Fruit fly (Drosophila melanogaster) whole organism, embryonic: Measurements from ENCODE around the gene His3.3B.

ENCODE experiments used
- Adf1 ChIP-seq: fragments of 200-800 bp; sonication (Bioruptor generic); IDR thresholded peaks from 2 replicates; pipeline ENCODE4 v1.3.6; 2022; ENCODE audit warnings: missing biosample characterization, missing genetic modification characterization
- CG10147 ChIP-seq: fragments of 200-800 bp; sonication (Bioruptor generic); optimal IDR thresholded peaks from 2 replicates; lab custom pipeline; 2019; ENCODE audit warnings: missing biosample characterization, mild to moderate bottlenecking, missing genetic modification characterization, moderate library complexity
- CG10543 ChIP-seq: fragments of 200-800 bp; sonication (Bioruptor generic); optimal IDR thresholded peaks from 3 replicates; lab custom pipeline; 2017; ENCODE audit warnings: missing biosample characterization, mild to moderate bottlenecking, missing genetic modification characterization, moderate library complexity
- CG10654 ChIP-seq: fragments of 200-800 bp; sonication (Bioruptor generic); optimal IDR thresholded peaks from 2 replicates; lab custom pipeline; 2016; ENCODE audit warnings: missing biosample characterization, missing genetic modification characterization
- CG11398 ChIP-seq: fragments of 200-800 bp; sonication (Bioruptor generic); optimal IDR thresholded peaks from 2 replicates; lab custom pipeline; 2016; ENCODE audit warnings: missing biosample characterization, missing genetic modification characterization
- CG11456 ChIP-seq: fragments of 200-800 bp; sonication (Bioruptor generic); IDR thresholded peaks from 3 replicates; pipeline ENCODE4 v1.3.6; 2022; ENCODE audit warnings: missing biosample characterization, missing genetic modification characterization
- CG12071 ChIP-seq: fragments of 200-800 bp; sonication (Bioruptor generic); optimal IDR thresholded peaks from 3 replicates; lab custom pipeline; 2018; ENCODE audit warnings: missing biosample characterization, mild to moderate bottlenecking, missing genetic modification characterization
- CG12769 ChIP-seq: fragments of 200-800 bp; sonication (Bioruptor generic); optimal IDR thresholded peaks from 2 replicates; lab custom pipeline; 2019; ENCODE audit warnings: missing biosample characterization, mild to moderate bottlenecking, missing genetic modification characterization, moderate library complexity
- CG14441 ChIP-seq: fragments of 200-800 bp; sonication (Bioruptor generic); IDR thresholded peaks from 2 replicates; pipeline ENCODE4 v1.3.6; 2022; ENCODE audit warnings: missing biosample characterization, missing genetic modification characterization
- CG14965 ChIP-seq: fragments of 200-800 bp; sonication (Bioruptor generic); optimal IDR thresholded peaks from 2 replicates; lab custom pipeline; 2016; ENCODE audit warnings: missing biosample characterization, missing genetic modification characterization, borderline replicate concordance
- CG15073 ChIP-seq: fragments of 200-800 bp; sonication (Bioruptor generic); optimal IDR thresholded peaks from 2 replicates; lab custom pipeline; 2016; ENCODE audit warnings: missing biosample characterization, missing genetic modification characterization
- CG17829 ChIP-seq: fragments of 200-800 bp; optimal IDR thresholded peaks from 2 replicates; lab custom pipeline; 2019; ENCODE audit warnings: missing biosample characterization, mild to moderate bottlenecking, missing genetic modification characterization, moderate library complexity
- CG1832 ChIP-seq: fragments of 200-800 bp; sonication (Bioruptor generic); optimal IDR thresholded peaks from 2 replicates; lab custom pipeline; 2017; ENCODE audit warnings: missing biosample characterization, mild to moderate bottlenecking, missing genetic modification characterization, inconsistent platforms
- CG2116 ChIP-seq: fragments of 200-800 bp; sonication (Bioruptor generic); optimal IDR thresholded peaks from 3 replicates; lab custom pipeline; 2018; ENCODE audit warnings: missing biosample characterization, mild to moderate bottlenecking, missing genetic modification characterization
- CG2199 ChIP-seq: fragments of 200-800 bp; sonication (Bioruptor generic); IDR thresholded peaks from 3 replicates; pipeline ENCODE4 v1.3.6; 2022; ENCODE audit warnings: missing biosample characterization, missing genetic modification characterization
- CG31365 ChIP-seq: fragments of 200-800 bp; sonication (Bioruptor generic); optimal IDR thresholded peaks from 2 replicates; lab custom pipeline; 2018; ENCODE audit warnings: missing biosample characterization, mild to moderate bottlenecking, missing genetic modification characterization
- CG3838 ChIP-seq: fragments of 200-800 bp; sonication (Bioruptor generic); optimal IDR thresholded peaks from 3 replicates; lab custom pipeline; 2016; ENCODE audit warnings: missing biosample characterization, missing genetic modification characterization
- CG4360 ChIP-seq: fragments of 200-800 bp; sonication (Bioruptor generic); IDR thresholded peaks from 2 replicates; pipeline ENCODE4 v1.3.6; 2022; ENCODE audit warnings: missing biosample characterization, missing genetic modification characterization
- CG4617 ChIP-seq: fragments of 200-800 bp; sonication (Bioruptor generic); optimal IDR thresholded peaks from 3 replicates; lab custom pipeline; 2016; ENCODE audit warnings: missing biosample characterization, missing genetic modification characterization, borderline replicate concordance
- CG4820 ChIP-seq: fragments of 200-800 bp; sonication (Bioruptor generic); optimal IDR thresholded peaks from 3 replicates; lab custom pipeline; 2016; ENCODE audit warnings: missing biosample characterization, missing genetic modification characterization
- CG6272 ChIP-seq: fragments of 200-800 bp; sonication (Bioruptor generic); IDR thresholded peaks from 2 replicates; pipeline ENCODE4 v1.3.6; 2022; ENCODE audit warnings: missing biosample characterization, missing genetic modification characterization
- CG6654 ChIP-seq: fragments of 200-800 bp; sonication (Bioruptor generic); optimal IDR thresholded peaks from 2 replicates; lab custom pipeline; 2017; ENCODE audit warnings: missing biosample characterization, mild to moderate bottlenecking, missing genetic modification characterization
- CG6854 ChIP-seq: fragments of 200-800 bp; sonication (Bioruptor generic); optimal IDR thresholded peaks from 3 replicates; lab custom pipeline; 2017; ENCODE audit warnings: missing biosample characterization, mild to moderate bottlenecking, missing genetic modification characterization
- CG9797 ChIP-seq: fragments of 200-800 bp; sonication (Bioruptor generic); optimal IDR thresholded peaks from 3 replicates; lab custom pipeline; 2018; ENCODE audit warnings: missing biosample characterization, mild to moderate bottlenecking, missing genetic modification characterization
- CG9876 ChIP-seq: fragments of 200-800 bp; sonication (Bioruptor generic); optimal IDR thresholded peaks from 2 replicates; lab custom pipeline; 2016; ENCODE audit warnings: missing biosample characterization, missing genetic modification characterization
- CkIIα-i1 ChIP-seq: fragments of 200-800 bp; sonication (Bioruptor generic); IDR thresholded peaks from 2 replicates; pipeline ENCODE4 v1.3.6; 2022; ENCODE audit warnings: missing biosample characterization, missing genetic modification characterization
- D19B ChIP-seq: fragments of 200-800 bp; sonication (Bioruptor generic); optimal IDR thresholded peaks from 2 replicates; lab custom pipeline; 2017; ENCODE audit warnings: missing biosample characterization, mild to moderate bottlenecking, missing genetic modification characterization
- Dfd ChIP-seq, 2 experiments: fragments of >200 bp; optimal IDR thresholded peaks; 2 replicates each; lab custom pipeline; 2017; ENCODE audit warnings: missing biosample characterization in 2 of 2, missing genetic modification characterization in 2 of 2
- Dp ChIP-seq: fragments of 200-800 bp; sonication (Bioruptor generic); optimal IDR thresholded peaks from 2 replicates; lab custom pipeline; 2018; ENCODE audit warnings: missing biosample characterization, mild to moderate bottlenecking, missing genetic modification characterization, moderate library complexity
- E2f2 ChIP-seq: fragments of 200-800 bp; sonication (Bioruptor generic); IDR thresholded peaks from 2 replicates; pipeline ENCODE4 v1.3.6; 2022; ENCODE audit warnings: missing biosample characterization, missing genetic modification characterization
- GATAe ChIP-seq: fragments of 200-800 bp; sonication (Bioruptor generic); conservative IDR thresholded peaks from 2 replicates; pipeline ENCODE4 v1.3.6; 2022; ENCODE audit warnings: missing biosample characterization, missing genetic modification characterization
- H2.0 ChIP-seq: fragments of 200-800 bp; sonication (Bioruptor generic); IDR thresholded peaks from 2 replicates; pipeline ENCODE4 v1.3.6; 2022; ENCODE audit warnings: missing biosample characterization, missing genetic modification characterization
- Hr51 ChIP-seq, 2 experiments: fragments of 200-800 bp; sonication (Bioruptor generic); optimal IDR thresholded peaks; 2 replicates in 1 of 2; 3 replicates in 1 of 2; lab custom pipeline; 2016 to 2018; ENCODE audit warnings: missing biosample characterization in 2 of 2, missing genetic modification characterization in 2 of 2, mild to moderate bottlenecking in 1 of 2, moderate library complexity in 1 of 2
- Oaz ChIP-seq: fragments of 200-800 bp; sonication (Bioruptor generic); IDR thresholded peaks from 2 replicates; pipeline ENCODE4 v1.3.6; 2022; ENCODE audit warnings: missing biosample characterization, missing genetic modification characterization
- Spps ChIP-seq: fragments of 200-800 bp; sonication (Bioruptor generic); optimal IDR thresholded peaks from 2 replicates; lab custom pipeline; 2018; ENCODE audit warnings: missing biosample characterization, mild to moderate bottlenecking, missing genetic modification characterization
- bigmax ChIP-seq: fragments of 200-800 bp; sonication (Bioruptor generic); optimal IDR thresholded peaks from 2 replicates; lab custom pipeline; 2018; ENCODE audit warnings: missing biosample characterization, mild to moderate bottlenecking, missing genetic modification characterization
- dati ChIP-seq: fragments of 200-800 bp; sonication (Bioruptor generic); IDR thresholded peaks from 2 replicates; pipeline ENCODE4 v1.3.6; 2022; ENCODE audit warnings: missing biosample characterization, missing genetic modification characterization
- fd96Cb ChIP-seq: fragments of 200-800 bp; sonication (Bioruptor generic); optimal IDR thresholded peaks from 2 replicates; lab custom pipeline; 2018; ENCODE audit warnings: missing biosample characterization, mild to moderate bottlenecking, missing genetic modification characterization, moderate library complexity
- fru ChIP-seq: fragments of >200 bp; optimal IDR thresholded peaks from 2 replicates; lab custom pipeline; 2017
- grn ChIP-seq: fragments of 200-800 bp; sonication (Bioruptor generic); optimal IDR thresholded peaks from 3 replicates; lab custom pipeline; 2017; ENCODE audit warnings: missing biosample characterization, missing genetic modification characterization
- hkb ChIP-seq, 2 experiments: fragments of 200-800 bp in 1 of 2; fragments of >200 bp in 1 of 2; sonication (Bioruptor generic) in 1 of 2; IDR thresholded peaks in 1 of 2; optimal IDR thresholded peaks in 1 of 2; 2 replicates each; pipeline versions ENCODE4 v1.3.6 to Lab custom; 2017 to 2022; ENCODE audit warnings: missing biosample characterization in 1 of 2, missing genetic modification characterization in 1 of 2
- lab ChIP-seq: fragments of 200-800 bp; sonication (Bioruptor generic); optimal IDR thresholded peaks from 3 replicates; lab custom pipeline; 2017; ENCODE audit warnings: missing biosample characterization, missing genetic modification characterization, mild to moderate bottlenecking, moderate library complexity, missing genetic modification reagents
- lilli ChIP-seq: fragments of 200-800 bp; sonication (Bioruptor generic); optimal IDR thresholded peaks from 3 replicates; lab custom pipeline; 2016; ENCODE audit warnings: missing biosample characterization, missing genetic modification characterization
- lola ChIP-seq, 3 experiments: fragments of >200 bp in 2 of 3; fragments of 200-800 bp in 1 of 3; sonication (Bioruptor generic) in 1 of 3; optimal IDR thresholded peaks; 2 replicates each; lab custom pipeline; 2017 to 2019; ENCODE audit warnings: missing biosample characterization in 3 of 3, missing genetic modification characterization in 3 of 3, mild to moderate bottlenecking in 1 of 3, moderate library complexity in 1 of 3
- maf-S ChIP-seq: fragments of 200-800 bp; sonication (Bioruptor generic); optimal IDR thresholded peaks from 2 replicates; lab custom pipeline; 2016; ENCODE audit warnings: missing biosample characterization, missing genetic modification characterization
- pnt ChIP-seq: fragments of 200-800 bp; sonication (Bioruptor generic); optimal IDR thresholded peaks from 3 replicates; lab custom pipeline; 2016; ENCODE audit warnings: missing biosample characterization, missing genetic modification characterization
- pzg ChIP-seq: fragments of 200-800 bp; sonication (Bioruptor generic); optimal IDR thresholded peaks from 3 replicates; lab custom pipeline; 2018; ENCODE audit warnings: missing biosample characterization, mild to moderate bottlenecking, missing genetic modification characterization, moderate library complexity
- repo ChIP-seq: fragments of 200-800 bp; sonication (Bioruptor generic); optimal IDR thresholded peaks from 2 replicates; lab custom pipeline; 2016; ENCODE audit warnings: missing biosample characterization, missing genetic modification characterization
- sisA ChIP-seq: fragments of 200-800 bp; sonication (Bioruptor generic); IDR thresholded peaks from 2 replicates; pipeline ENCODE4 v1.3.6; 2022; ENCODE audit warnings: missing biosample characterization, missing genetic modification characterization
- slou ChIP-seq: fragments of 200-800 bp; sonication (Bioruptor generic); optimal IDR thresholded peaks from 3 replicates; lab custom pipeline; 2016; ENCODE audit warnings: missing biosample characterization, missing genetic modification characterization
- zen2 ChIP-seq: fragments of 200-800 bp; sonication (Bioruptor generic); IDR thresholded peaks from 3 replicates; pipeline ENCODE4 v1.3.6; 2022; ENCODE audit warnings: missing biosample characterization, missing genetic modification characterization; ENCODE audit not compliant: partially characterized antibody

His3.3B gene

dm6 chrX:9106775-9107283 lies 49.6 kb downstream of the His3.3B start, which contains the start of gene Arfrp1 (continued):
- TF ChIP-seq CG1832 (GFP tag; lab: Kevin White, UChicago) (no peak), repo (no peak), CG6854 (GFP tag; lab: Kevin White, UChicago) (no peak), lilli (GFP tag; lab: Kevin White, UChicago) (no peak), pzg (GFP tag; lab: Kevin White, UChicago) (peak; percentile 27), CG4360 (GFP tag; lab: Robert Waterston, UW) (no peak), Spps (tag; lab: Kevin White, UChicago) (no peak), CG12071 (GFP tag; lab: Kevin White, UChicago) (no peak), CG14441 (0 out of 2 replicates have a peak, but pooled peaks have one; percentile 32), CG9797 (no peak), CG31365 (tag; lab: Kevin White, UChicago) (no peak), pnt (GFP tag; lab: Kevin White, UChicago) (no peak), CG14965 (no peak), Oaz (GFP tag; lab: Robert Waterston, UW) (no peak), CG4617 (GFP tag; lab: Kevin White, UChicago) (peak; percentile 5), CG3838 (GFP tag; lab: Kevin White, UChicago) (no peak), GATAe (no peak), CG10654 (GFP tag; lab: Kevin White, UChicago) (no peak), dati (GFP tag; lab: Robert Waterston, UW) (no peak), CG17829 (tag; lab: Kevin White, UChicago) (no peak), CG10543 (no peak), CG9876 (GFP tag; lab: Kevin White, UChicago) (no peak), Adf1 (GFP tag; lab: Robert Waterston, UW) (no peak), D19B (no peak), CG11398 (no peak), E2f2 (GFP tag; lab: Robert Waterston, UW) (no peak), grn (no peak), CG11456 (GFP tag; lab: Robert Waterston, UW) (0 out of 3 replicates have a peak, but pooled peaks have one; percentile 35), Dfd (GFP tag; optimal IDR thresholded peaks at IDR 0.05; lab: Kevin White, UChicago) (no peak), sisA (no peak), CkIIα-i1 (no peak), CG6272 (GFP tag; lab: Robert Waterston, UW) (no peak), CG4820 (GFP tag; lab: Kevin White, UChicago) (peak; percentile 19), bigmax (GFP tag; lab: Kevin White, UChicago) (no peak), CG2199 (GFP tag; lab: Robert Waterston, UW) (no peak), fd96Cb (tag; lab: Kevin White, UChicago) (no peak), slou (no peak), fru (lab: Kevin White, UChicago) (no peak), CG15073 (GFP tag; lab: Kevin White, UChicago) (no peak), CG10147 (GFP tag; lab: Kevin White, UChicago) (no peak), lab (no peak), CG6654 (no peak), Hr51 (GFP tag; optimal IDR thresholded peaks at IDR 0.05; lab: Kevin White, UChicago) (no peak), H2.0 (0 out of 2 replicates have a peak, but pooled peaks have one; percentile 15), hkb (optimal IDR thresholded peaks at IDR 0.05; lab: Kevin White, UChicago) (no peak), hkb (GFP tag; IDR thresholded peaks at IDR 0.05; lab: Robert Waterston, UW) (no peak), zen2 (0 out of 3 replicates have a peak, but pooled peaks have one; percentile 44), CG2116 (GFP tag; lab: Kevin White, UChicago) (no peak), Dp (no peak), lola (GFP tag; optimal IDR thresholded peaks at IDR 0.05; lab: Kevin White, UChicago) (no peak), CG12769 (tag; lab: Kevin White, UChicago) (no peak), maf-S (GFP tag; lab: Kevin White, UChicago) (no peak)
